Worm (Caenorhabditis elegans) whole organism, late embryonic: ENCODE data around the gene ttr-59.

Source experiments
- F13H6.1 ChIP-seq: sonication (generic microtip); optimal IDR thresholded peaks from 2 replicates; lab custom pipeline; 2016; ENCODE audit warnings: missing genetic modification characterization, missing compliant biosample characterization
- ama-1 ChIP-seq: fragments of 150-350 bp; optimal IDR thresholded peaks from 2 replicates; lab custom pipeline; 2014
- ceh-24 ChIP-seq: sonication (generic microtip); optimal IDR thresholded peaks from 2 replicates; lab custom pipeline; 2016; ENCODE audit warnings: mild to moderate bottlenecking, missing genetic modification characterization, missing compliant biosample characterization
- ceh-45 ChIP-seq: fragments of 200-800 bp; sonication (Bioruptor generic); IDR thresholded peaks from 2 replicates; pipeline ENCODE4 v1.3.6; 2022; ENCODE audit warnings: missing genetic modification reagents, missing genetic modification characterization, missing compliant biosample characterization
- fkh-10 ChIP-seq: fragments of 150-350 bp; optimal IDR thresholded peaks from 2 replicates; lab custom pipeline; 2014; ENCODE audit warnings: missing biosample characterization, missing genetic modification reagents, missing genetic modification characterization
- hlh-13 ChIP-seq: fragments of 200-800 bp; sonication (Bioruptor generic); optimal IDR thresholded peaks from 2 replicates; lab custom pipeline; 2018; ENCODE audit warnings: mild to moderate bottlenecking, missing genetic modification characterization, missing compliant biosample characterization
- hlh-15 ChIP-seq: sonication (generic microtip); optimal IDR thresholded peaks from 2 replicates; lab custom pipeline; 2016; ENCODE audit warnings: missing genetic modification characterization, missing compliant biosample characterization
- lin-11 ChIP-seq: fragments of 200-800 bp; sonication (Bioruptor generic); optimal IDR thresholded peaks from 2 replicates; lab custom pipeline; 2018; ENCODE audit warnings: mild to moderate bottlenecking, missing genetic modification characterization, missing compliant biosample characterization
- nfya-1 ChIP-seq: sonication (generic microtip); optimal IDR thresholded peaks from 2 replicates; lab custom pipeline; 2017; ENCODE audit warnings: missing genetic modification characterization, mild to moderate bottlenecking, missing compliant biosample characterization, antibody characterized with exemption, moderate library complexity
- nhr-11 ChIP-seq: fragments of 150-350 bp; optimal IDR thresholded peaks from 2 replicates; lab custom pipeline; 2014; ENCODE audit warnings: missing biosample characterization, missing genetic modification characterization
- odd-2 ChIP-seq: sonication (generic microtip); optimal IDR thresholded peaks from 2 replicates; lab custom pipeline; 2017; ENCODE audit warnings: antibody characterized with exemption, mild to moderate bottlenecking, missing genetic modification characterization, missing compliant biosample characterization
- pag-3 ChIP-seq: sonication (generic microtip); optimal IDR thresholded peaks from 2 replicates; lab custom pipeline; 2016; ENCODE audit warnings: missing compliant biosample characterization, missing genetic modification characterization, borderline replicate concordance
- unc-3 ChIP-seq, 2 experiments: fragments of 200-800 bp in 1 of 2; sonication (Bioruptor generic) in 1 of 2; sonication (generic microtip) in 1 of 2; conservative IDR thresholded peaks in 1 of 2; optimal IDR thresholded peaks in 1 of 2; 2 replicates each; pipeline versions ENCODE4 v1.3.6 to Lab custom; 2016 to 2022; ENCODE audit warnings: missing compliant biosample characterization in 2 of 2, missing genetic modification characterization in 2 of 2, missing genetic modification reagents in 1 of 2

DNA sequence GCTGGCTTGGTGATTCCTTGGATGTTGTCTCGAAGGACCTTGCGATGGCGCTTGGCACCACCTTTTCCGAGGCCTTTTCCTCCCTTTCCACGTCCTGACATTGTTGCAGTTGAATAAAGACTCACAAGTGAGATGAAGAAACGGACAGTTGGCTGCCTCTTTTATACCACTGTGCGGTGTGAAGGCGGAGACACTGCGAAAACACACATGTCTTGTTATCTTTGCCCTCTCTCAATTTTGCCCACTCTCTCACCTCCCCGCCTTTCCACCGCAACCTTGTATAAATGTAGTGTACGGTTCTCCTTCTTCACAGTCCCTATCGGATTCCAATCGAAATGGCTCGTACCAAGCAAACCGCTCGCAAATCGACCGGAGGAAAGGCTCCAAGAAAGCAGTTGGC is 19.8 kb upstream of the ttr-59 start, which contains the start of the genes his-38 and his-40:
- TF ChIP-seq nfya-1 (tag; lab: Kevin White, UChicago) = no peak
- no peak for TF ChIP-seq F13H6.1 (tag; lab: Kevin White, UChicago)
- TF ChIP-seq lin-11 (tag; lab: Kevin White, UChicago) = no peak
- TF ChIP-seq fkh-10 (GFP tag; lab: Kevin White, UChicago) = no peak
- no peak for TF ChIP-seq unc-3 (GFP tag; conservative IDR thresholded peaks at IDR 0.05; lab: Robert Waterston, UW)
- no peak for TF ChIP-seq unc-3 (tag; optimal IDR thresholded peaks at IDR 0.05; lab: Kevin White, UChicago)
- TF ChIP-seq ceh-24 (tag; lab: Kevin White, UChicago) = no peak
- no peak for TF ChIP-seq nhr-11 (tag; lab: Kevin White, UChicago)
- TF ChIP-seq hlh-15 (tag; lab: Kevin White, UChicago) = no peak
- no peak for TF ChIP-seq ama-1 (lab: Kevin White, UChicago)
- no peak for TF ChIP-seq odd-2
- no peak for TF ChIP-seq ceh-45 (GFP tag; lab: Robert Waterston, UW)
- no peak for TF ChIP-seq pag-3 (tag; lab: Kevin White, UChicago)
- TF ChIP-seq hlh-13 (GFP tag; lab: Kevin White, UChicago) = no peak
